Fruit fly (Drosophila melanogaster) whole organism, pupa: ENCODE results near the gene CG43182.

Source experiments
- CG10348 ChIP-seq: fragments of 200-800 bp; sonication (Bioruptor generic); IDR thresholded peaks from 2 replicates; pipeline ENCODE4 v1.3.6; 2022; ENCODE audit warnings: missing biosample characterization, missing genetic modification characterization
- CG4496 ChIP-seq: fragments of 200-800 bp; sonication (Bioruptor generic); IDR thresholded peaks from 3 replicates; pipeline ENCODE4 v1.3.6; 2022; ENCODE audit warnings: missing biosample characterization, missing genetic modification characterization
- CG8159 ChIP-seq: fragments of 200-800 bp; sonication (Bioruptor generic); optimal IDR thresholded peaks from 3 replicates; lab custom pipeline; 2018; ENCODE audit warnings: missing biosample characterization, mild to moderate bottlenecking, missing genetic modification characterization, moderate library complexity
- D1 ChIP-seq: fragments of 200-800 bp; sonication (Bioruptor generic); optimal IDR thresholded peaks from 2 replicates; lab custom pipeline; 2018; ENCODE audit warnings: missing biosample characterization, mild to moderate bottlenecking, missing genetic modification characterization, moderate library complexity
- EcR ChIP-seq: fragments of 200-800 bp; sonication (Bioruptor generic); optimal IDR thresholded peaks from 3 replicates; lab custom pipeline; 2019; ENCODE audit warnings: missing biosample characterization, missing genetic modification characterization, mild to moderate bottlenecking, moderate library complexity, missing genetic modification reagents
- Ets98B ChIP-seq: fragments of 200-800 bp; sonication (Bioruptor generic); IDR thresholded peaks from 2 replicates; pipeline ENCODE4 v1.3.6; 2022; ENCODE audit warnings: missing biosample characterization, missing genetic modification characterization
- fd96Ca ChIP-seq: fragments of 200-800 bp; sonication (Bioruptor generic); IDR thresholded peaks from 3 replicates; pipeline ENCODE4 v1.3.6; 2022; ENCODE audit warnings: missing biosample characterization, missing genetic modification characterization

DNA sequence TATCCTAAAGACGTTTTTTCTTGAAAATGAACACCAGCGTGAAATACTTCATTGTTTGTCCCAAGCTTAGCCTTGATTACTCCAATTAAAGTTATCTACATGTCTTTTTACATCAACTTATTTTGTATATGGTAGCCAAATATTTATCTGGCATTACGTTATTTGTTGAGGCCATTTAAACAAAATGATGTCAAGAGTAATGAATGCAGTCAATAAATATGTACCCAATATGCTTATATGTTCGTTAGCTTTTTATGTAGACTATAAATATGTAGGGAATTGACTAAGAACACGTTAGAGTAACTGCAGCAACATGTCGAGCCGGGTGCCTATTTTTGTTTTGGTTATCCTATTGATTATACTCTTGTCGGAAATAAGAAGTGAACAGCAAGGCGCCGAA is 2.6 kb upstream of the CG43182 start, which contains the start of gene CG43181:
- TF ChIP-seq CG10348 (GFP tag; lab: Robert Waterston, UW) (no peak), Ets98B (GFP tag; lab: Robert Waterston, UW) (no peak), CG4496 (GFP tag; lab: Robert Waterston, UW) (no peak), D1 (tag; lab: Kevin White, UChicago) (no peak), EcR (GFP tag; lab: Kevin White, UChicago) (no peak), fd96Ca (GFP tag; lab: Robert Waterston, UW) (no peak), CG8159 (tag; lab: Kevin White, UChicago) (no peak)
